Fruit fly (Drosophila melanogaster) whole organism, embryonic: ENCODE results near the gene MED15.

Source experiments
- CG10543 ChIP-seq: fragments of 200-800 bp; sonication (Bioruptor generic); optimal IDR thresholded peaks from 3 replicates; lab custom pipeline; 2017; ENCODE audit warnings: missing biosample characterization, mild to moderate bottlenecking, missing genetic modification characterization, moderate library complexity
- CG11456 ChIP-seq: fragments of 200-800 bp; sonication (Bioruptor generic); IDR thresholded peaks from 3 replicates; pipeline ENCODE4 v1.3.6; 2022; ENCODE audit warnings: missing biosample characterization, missing genetic modification characterization
- CG12769 ChIP-seq: fragments of 200-800 bp; sonication (Bioruptor generic); optimal IDR thresholded peaks from 2 replicates; lab custom pipeline; 2019; ENCODE audit warnings: missing biosample characterization, mild to moderate bottlenecking, missing genetic modification characterization, moderate library complexity
- CG16813 ChIP-seq: fragments of 200-800 bp; sonication (Bioruptor generic); IDR thresholded peaks from 3 replicates; pipeline ENCODE4 v1.3.6; 2022; ENCODE audit warnings: missing biosample characterization, missing genetic modification characterization; ENCODE audit not compliant: partially characterized antibody
- CG17612 ChIP-seq: fragments of 200-800 bp; sonication (Bioruptor generic); IDR thresholded peaks from 2 replicates; pipeline ENCODE4 v1.3.6; 2022; ENCODE audit warnings: missing biosample characterization, missing genetic modification characterization
- CG1832 ChIP-seq: fragments of 200-800 bp; sonication (Bioruptor generic); optimal IDR thresholded peaks from 2 replicates; lab custom pipeline; 2017; ENCODE audit warnings: missing biosample characterization, mild to moderate bottlenecking, missing genetic modification characterization, inconsistent platforms
- CG18619 ChIP-seq: fragments of 200-800 bp; sonication (Bioruptor generic); optimal IDR thresholded peaks from 3 replicates; lab custom pipeline; 2017; ENCODE audit warnings: missing biosample characterization, mild to moderate bottlenecking, missing genetic modification characterization
- CG2875 ChIP-seq: fragments of 200-800 bp; sonication (Bioruptor generic); optimal IDR thresholded peaks from 2 replicates; lab custom pipeline; 2017; ENCODE audit warnings: missing biosample characterization, mild to moderate bottlenecking, missing genetic modification characterization, missing genetic modification reagents
- CG32767 ChIP-seq: fragments of 200-800 bp; sonication (Bioruptor generic); IDR thresholded peaks from 2 replicates; pipeline ENCODE4 v1.3.6; 2022; ENCODE audit warnings: missing biosample characterization, missing genetic modification characterization
- CG34422 ChIP-seq: fragments of 200-800 bp; sonication (Bioruptor generic); IDR thresholded peaks from 3 replicates; pipeline ENCODE4 v1.3.6; 2022; ENCODE audit warnings: missing biosample characterization, missing genetic modification characterization
- CG3726 ChIP-seq: fragments of 200-800 bp; sonication (Bioruptor generic); IDR thresholded peaks from 3 replicates; pipeline ENCODE4, ENCODE4 v1.3.6; 2022; ENCODE audit warnings: missing biosample characterization, missing genetic modification characterization
- CG7271 ChIP-seq: fragments of 200-800 bp; sonication (Bioruptor generic); optimal IDR thresholded peaks from 2 replicates; lab custom pipeline; 2018; ENCODE audit warnings: missing biosample characterization, mild to moderate bottlenecking, missing genetic modification characterization, moderate library complexity
- CG7357 ChIP-seq: fragments of 200-800 bp; sonication (Bioruptor generic); IDR thresholded peaks from 3 replicates; pipeline ENCODE4 v1.3.6; 2022; ENCODE audit warnings: missing biosample characterization, missing genetic modification characterization
- CG7372 ChIP-seq: fragments of 200-800 bp; sonication (Bioruptor generic); IDR thresholded peaks from 2 replicates; pipeline ENCODE4 v1.3.6; 2022; ENCODE audit warnings: missing biosample characterization, missing genetic modification characterization
- Dfd ChIP-seq, 2 experiments: fragments of >200 bp; optimal IDR thresholded peaks; 2 replicates each; lab custom pipeline; 2017; ENCODE audit warnings: missing biosample characterization in 2 of 2, missing genetic modification characterization in 2 of 2
- Doc3 ChIP-seq: fragments of 200-800 bp; sonication (Bioruptor generic); IDR thresholded peaks from 3 replicates; pipeline ENCODE4 v1.3.6; 2022; ENCODE audit warnings: missing biosample characterization, missing genetic modification characterization; ENCODE audit not compliant: partially characterized antibody
- Dp ChIP-seq: fragments of 200-800 bp; sonication (Bioruptor generic); optimal IDR thresholded peaks from 2 replicates; lab custom pipeline; 2018; ENCODE audit warnings: missing biosample characterization, mild to moderate bottlenecking, missing genetic modification characterization, moderate library complexity
- HHEX ChIP-seq: fragments of 200-800 bp; sonication (Bioruptor generic); optimal IDR thresholded peaks from 3 replicates; lab custom pipeline; 2017; ENCODE audit warnings: missing biosample characterization, mild to moderate bottlenecking, missing genetic modification characterization, missing genetic modification reagents
- HLH3B ChIP-seq: fragments of 200-800 bp; sonication (Bioruptor generic); IDR thresholded peaks from 2 replicates; pipeline ENCODE4 v1.3.6; 2022; ENCODE audit warnings: missing biosample characterization, missing genetic modification characterization
- Hr39 ChIP-seq: fragments of >200 bp; optimal IDR thresholded peaks from 2 replicates; lab custom pipeline; 2017
- Lpt ChIP-seq: fragments of >200 bp; optimal IDR thresholded peaks from 2 replicates; lab custom pipeline; 2018; ENCODE audit warnings: missing biosample characterization, missing genetic modification characterization
- MTF-1 ChIP-seq: fragments of 200-800 bp; sonication (Bioruptor generic); optimal IDR thresholded peaks from 2 replicates; lab custom pipeline; 2018; ENCODE audit warnings: missing biosample characterization, mild to moderate bottlenecking, missing genetic modification characterization, borderline replicate concordance
- Med ChIP-seq: fragments of 200-800 bp; sonication (Bioruptor generic); peaks from one replicate; lab custom pipeline; 2016; ENCODE audit warnings: missing biosample characterization, missing genetic modification characterization, mild to moderate bottlenecking, inconsistent platforms, moderate library complexity
- Mes4 ChIP-seq: fragments of 200-800 bp; sonication (Bioruptor generic); optimal IDR thresholded peaks from 2 replicates; lab custom pipeline; 2016; ENCODE audit warnings: missing biosample characterization, missing genetic modification characterization
- Myb ChIP-seq: fragments of 200-800 bp; sonication (Bioruptor generic); optimal IDR thresholded peaks from 2 replicates; lab custom pipeline; 2016; ENCODE audit warnings: missing biosample characterization, missing genetic modification characterization
- NfI ChIP-seq: fragments of 200-800 bp; sonication (Bioruptor generic); optimal IDR thresholded peaks from 3 replicates; lab custom pipeline; 2018; ENCODE audit warnings: missing biosample characterization, mild to moderate bottlenecking, missing genetic modification characterization, moderate library complexity
- Oli ChIP-seq: fragments of 200-800 bp; sonication (Bioruptor generic); optimal IDR thresholded peaks from 2 replicates; lab custom pipeline; 2018; ENCODE audit warnings: missing biosample characterization, mild to moderate bottlenecking, missing genetic modification characterization, moderate library complexity
- Optix ChIP-seq: fragments of 200-800 bp; sonication (Bioruptor generic); IDR thresholded peaks from 3 replicates; pipeline ENCODE4 v1.3.6; 2022; ENCODE audit warnings: missing biosample characterization, missing genetic modification characterization
- Scr ChIP-seq: fragments of 200-800 bp; sonication (Bioruptor generic); IDR thresholded peaks from 2 replicates; pipeline ENCODE4 v1.3.6; 2022; ENCODE audit warnings: missing biosample characterization, missing genetic modification characterization; ENCODE audit not compliant: partially characterized antibody
- Ssrp ChIP-seq: fragments of 200-800 bp; sonication (Bioruptor generic); optimal IDR thresholded peaks from 2 replicates; lab custom pipeline; 2018; ENCODE audit warnings: missing biosample characterization, mild to moderate bottlenecking, missing genetic modification characterization, moderate library complexity
- TFAM ChIP-seq: fragments of 200-800 bp; sonication (Bioruptor generic); optimal IDR thresholded peaks from 2 replicates; lab custom pipeline; 2017; ENCODE audit warnings: missing biosample characterization, missing genetic modification characterization, inconsistent platforms
- Taf1 ChIP-seq: fragments of 200-800 bp; sonication (Bioruptor generic); IDR thresholded peaks from 2 replicates; pipeline ENCODE4 v1.3.6; 2022; ENCODE audit warnings: missing biosample characterization, missing genetic modification characterization
- Tbp ChIP-seq: fragments of >200 bp; optimal IDR thresholded peaks from 2 replicates; lab custom pipeline; 2018; ENCODE audit warnings: missing biosample characterization, missing genetic modification characterization
- abd-A ChIP-seq: fragments of 200-800 bp; sonication (Bioruptor generic); optimal IDR thresholded peaks from 3 replicates; lab custom pipeline; 2019; ENCODE audit warnings: missing biosample characterization, mild to moderate bottlenecking, missing genetic modification characterization, moderate library complexity
- chm ChIP-seq: fragments of 200-800 bp; sonication (Bioruptor generic); IDR thresholded peaks from 2 replicates; pipeline ENCODE4 v1.3.6; 2022; ENCODE audit warnings: missing biosample characterization, missing genetic modification characterization
- disco-r ChIP-seq: fragments of 200-800 bp; sonication (Bioruptor generic); optimal IDR thresholded peaks from 2 replicates; lab custom pipeline; 2016; ENCODE audit warnings: missing biosample characterization, missing genetic modification characterization
- emc ChIP-seq: fragments of 200-800 bp; sonication (Bioruptor generic); optimal IDR thresholded peaks from 2 replicates; lab custom pipeline; 2016; ENCODE audit warnings: missing biosample characterization, missing genetic modification characterization
- gcm ChIP-seq: fragments of 200-800 bp; sonication (Bioruptor generic); optimal IDR thresholded peaks from 2 replicates; lab custom pipeline; 2019; ENCODE audit warnings: missing biosample characterization, mild to moderate bottlenecking, missing genetic modification characterization, moderate library complexity
- gcm2 ChIP-seq: fragments of 200-800 bp; sonication (Bioruptor generic); optimal IDR thresholded peaks from 2 replicates; lab custom pipeline; 2016; ENCODE audit warnings: missing biosample characterization, missing genetic modification characterization
- jumu ChIP-seq: fragments of 200-800 bp; sonication (Bioruptor generic); optimal IDR thresholded peaks from 3 replicates; lab custom pipeline; 2016; ENCODE audit warnings: missing biosample characterization, missing genetic modification characterization
- ken ChIP-seq: fragments of 200-800 bp; sonication (Bioruptor generic); IDR thresholded peaks from 3 replicates; pipeline ENCODE4 v1.3.6; 2022; ENCODE audit warnings: missing biosample characterization, missing genetic modification characterization
- kni ChIP-seq: fragments of 200-800 bp; sonication (Bioruptor generic); optimal IDR thresholded peaks from 3 replicates; lab custom pipeline; 2017; ENCODE audit warnings: mild to moderate bottlenecking, missing biosample characterization, missing genetic modification reagents, missing genetic modification characterization
- lmd ChIP-seq: fragments of 200-800 bp; sonication (Bioruptor generic); IDR thresholded peaks from 2 replicates; pipeline ENCODE4 v1.3.6; 2022; ENCODE audit warnings: missing biosample characterization, missing genetic modification characterization
- mirr ChIP-seq: fragments of 200-800 bp; sonication (Bioruptor generic); optimal IDR thresholded peaks from 3 replicates; lab custom pipeline; 2018; ENCODE audit warnings: missing biosample characterization, mild to moderate bottlenecking, missing genetic modification characterization
- nau ChIP-seq: fragments of 200-800 bp; sonication (Bioruptor generic); optimal IDR thresholded peaks from 3 replicates; lab custom pipeline; 2017; ENCODE audit warnings: missing biosample characterization, mild to moderate bottlenecking, missing genetic modification characterization, missing genetic modification reagents
- org-1 ChIP-seq: fragments of 200-800 bp; sonication (Bioruptor generic); optimal IDR thresholded peaks from 2 replicates; lab custom pipeline; 2017; ENCODE audit warnings: missing biosample characterization, missing genetic modification characterization
- pros ChIP-seq: fragments of 200-800 bp; sonication (Bioruptor generic); optimal IDR thresholded peaks from 3 replicates; lab custom pipeline; 2019; ENCODE audit warnings: missing biosample characterization, mild to moderate bottlenecking, missing genetic modification characterization, moderate library complexity
- pum ChIP-seq: fragments of 200-800 bp; sonication (Bioruptor generic); optimal IDR thresholded peaks from 2 replicates; lab custom pipeline; 2016; ENCODE audit warnings: missing biosample characterization, missing genetic modification characterization
- slou ChIP-seq: fragments of 200-800 bp; sonication (Bioruptor generic); optimal IDR thresholded peaks from 3 replicates; lab custom pipeline; 2016; ENCODE audit warnings: missing biosample characterization, missing genetic modification characterization
- unpg ChIP-seq: fragments of 200-800 bp; sonication (Bioruptor generic); optimal IDR thresholded peaks from 3 replicates; lab custom pipeline; 2018; ENCODE audit warnings: missing biosample characterization, mild to moderate bottlenecking, missing genetic modification characterization, moderate library complexity
- vfl ChIP-seq: fragments of 200-800 bp; sonication (Bioruptor generic); optimal IDR thresholded peaks from 2 replicates; lab custom pipeline; 2016; ENCODE audit warnings: missing biosample characterization, missing genetic modification characterization

Gene MED15

dm6 chr2L:472073-472590 lies 681 bp upstream of the MED15 start, which contains the start of gene CG4297 (continued):
- TF ChIP-seq Optix (GFP tag; lab: Robert Waterston, UW) (no peak), CG10543 (GFP tag; lab: Kevin White, UChicago) (peak; percentile 89), Oli (tag; lab: Kevin White, UChicago) (peak; percentile 93), Ssrp (tag; lab: Kevin White, UChicago) (peak; percentile 87), emc (GFP tag; lab: Kevin White, UChicago) (peak; percentile 89), disco-r (GFP tag; lab: Kevin White, UChicago) (peak; percentile 94), MTF-1 (GFP tag; lab: Kevin White, UChicago) (peak; percentile 88), slou (peak; percentile 83), nau (GFP tag; lab: Kevin White, UChicago) (peak; percentile 95), lmd (GFP tag; lab: Robert Waterston, UW) (no peak), mirr (GFP tag; lab: Kevin White, UChicago) (peak; percentile 83), CG12769 (tag; lab: Kevin White, UChicago) (peak; percentile 95), abd-A (peak; percentile 73), CG34422 (GFP tag; lab: Robert Waterston, UW) (no peak), CG17612 (GFP tag; lab: Robert Waterston, UW) (no peak), CG18619 (GFP tag; lab: Kevin White, UChicago) (peak; percentile 92), pum (GFP tag; lab: Kevin White, UChicago) (peak; percentile 92), jumu (peak; percentile 92), TFAM (GFP tag; lab: Kevin White, UChicago) (peak; percentile 74), gcm2 (GFP tag; lab: Kevin White, UChicago) (peak; percentile 93), CG7372 (no peak), unpg (GFP tag; lab: Kevin White, UChicago) (peak; percentile 94), HLH3B (GFP tag; lab: Robert Waterston, UW) (no peak), kni (GFP tag; lab: Kevin White, UChicago) (peak; percentile 55), org-1 (peak; percentile 93), Mes4 (GFP tag; lab: Kevin White, UChicago) (peak; percentile 85), NfI (GFP tag; lab: Kevin White, UChicago) (peak; percentile 94), CG7271 (no peak), Dfd (GFP tag; optimal IDR thresholded peaks at IDR 0.05; lab: Kevin White, UChicago) (no peak), pros (peak; percentile 69), CG32767 (no peak), CG2875 (GFP tag; lab: Kevin White, UChicago) (peak; percentile 94), Dp (GFP tag; lab: Kevin White, UChicago) (no peak), chm (no peak), CG11456 (GFP tag; lab: Robert Waterston, UW) (no peak), CG16813 (no peak), Med (peak; percentile 99), HHEX (GFP tag; lab: Kevin White, UChicago) (peak; percentile 95), Tbp (GFP tag; lab: Kevin White, UChicago) (no peak), Hr39 (lab: Kevin White, UChicago) (no peak), CG7357 (GFP tag; lab: Robert Waterston, UW) (peak; percentile 86), CG1832 (GFP tag; lab: Kevin White, UChicago) (peak; percentile 42), ken (no peak), Scr (GFP tag; lab: Robert Waterston, UW) (no peak), Doc3 (GFP tag; lab: Robert Waterston, UW) (no peak), Taf1 (GFP tag; lab: Robert Waterston, UW) (no peak), Myb (GFP tag; lab: Kevin White, UChicago) (peak; percentile 82), Lpt (GFP tag; lab: Kevin White, UChicago) (no peak), vfl (peak; percentile 81), gcm (peak; percentile 89), CG3726 (no peak)
